Worm (Caenorhabditis elegans) whole organism, young adult: ENCODE data around the gene H20E11.1.

Experiments used
- F33H1.4 ChIP-seq: fragments of 200-800 bp; sonication (Bioruptor generic); IDR thresholded peaks from 2 replicates; pipeline ENCODE4 v1.3.6; 2022; ENCODE audit warnings: missing genetic modification reagents, missing genetic modification characterization, missing compliant biosample characterization
- F52B5.7 ChIP-seq: sonication (generic microtip); optimal IDR thresholded peaks from 2 replicates; lab custom pipeline; 2016; ENCODE audit warnings: mild to moderate bottlenecking, missing genetic modification characterization, missing compliant biosample characterization
- Y67H2A.10 ChIP-seq: fragments of 200-800 bp; sonication (Bioruptor generic); conservative IDR thresholded peaks from 2 replicates; pipeline ENCODE4 v1.3.6; 2022; ENCODE audit warnings: missing genetic modification reagents, missing genetic modification characterization, missing compliant biosample characterization
- hlh-12 ChIP-seq: sonication (generic microtip); optimal IDR thresholded peaks from 2 replicates; lab custom pipeline; 2016; ENCODE audit warnings: missing genetic modification characterization, missing compliant biosample characterization
- hrde-1 ChIP-seq: sonication (generic microtip); optimal IDR thresholded peaks from 2 replicates; lab custom pipeline; 2016; ENCODE audit warnings: missing genetic modification characterization, mild to moderate bottlenecking, missing compliant biosample characterization, moderate library complexity, missing genotype, missing genetic modification reagents, borderline replicate concordance
- lsl-1 ChIP-seq: fragments of 200-800 bp; sonication (Bioruptor generic); optimal IDR thresholded peaks from 2 replicates; lab custom pipeline; 2018; ENCODE audit warnings: mild to moderate bottlenecking, missing genetic modification characterization, moderate library complexity, missing compliant biosample characterization
- mes-4 ChIP-seq: sonication (generic microtip); optimal IDR thresholded peaks from 2 replicates; lab custom pipeline; 2016; ENCODE audit warnings: missing genotype, missing genetic modification characterization, missing compliant biosample characterization
- snpc-1.1 ChIP-seq: sonication (generic microtip); optimal IDR thresholded peaks from 2 replicates; lab custom pipeline; 2017; ENCODE audit warnings: missing genetic modification characterization, mild to moderate bottlenecking, missing compliant biosample characterization, antibody characterized with exemption, moderate library complexity, missing genotype, missing genetic modification reagents; ENCODE audit not compliant: insufficient read depth
- unc-130 ChIP-seq: sonication (generic microtip); optimal IDR thresholded peaks from 2 replicates; lab custom pipeline; 2016; ENCODE audit warnings: missing genetic modification reagents, missing genetic modification characterization, missing compliant biosample characterization
- unc-62 ChIP-seq: fragments of 150-350 bp; optimal IDR thresholded peaks from 2 replicates; lab custom pipeline; 2014; ENCODE audit warnings: missing biosample characterization, missing genetic modification reagents, missing genetic modification characterization
- zfh-2 ChIP-seq: fragments of 200-800 bp; sonication (Bioruptor generic); conservative IDR thresholded peaks from 2 replicates; pipeline ENCODE4 v1.3.6; 2022; ENCODE audit warnings: missing genetic modification reagents, missing genetic modification characterization, missing compliant biosample characterization
- ztf-25 ChIP-seq: fragments of 200-800 bp; sonication (Bioruptor generic); IDR thresholded peaks from 2 replicates; pipeline ENCODE4 v1.3.6; 2022; ENCODE audit warnings: missing genetic modification reagents, missing genetic modification characterization, missing compliant biosample characterization

- TF ChIP-seq ztf-25 (no peak), snpc-1.1 (no peak), mes-4 (tag; lab: Kevin White, UChicago) (no peak), unc-62 (GFP tag; lab: Kevin White, UChicago) (no peak), hrde-1 (no peak), Y67H2A.10 (GFP tag; lab: Robert Waterston, UW) (no peak), zfh-2 (GFP tag; lab: Robert Waterston, UW) (no peak), hlh-12 (tag; lab: Kevin White, UChicago) (no peak), F33H1.4 (GFP tag; lab: Robert Waterston, UW) (no peak), F52B5.7 (tag; lab: Kevin White, UChicago) (no peak), unc-130 (no peak), lsl-1 (GFP tag; lab: Kevin White, UChicago) (no peak)
Observed at ce11 chrIV:6859270-6859669, 29.3 kb downstream of the H20E11.1 start, which contains the start of gene R13H7.2.
